Worm (Caenorhabditis elegans): Measurements from ENCODE around the gene set-9.

set-9 gene

ce11 chrIV:4359653-4360052 lies 52.0 kb downstream of the set-9 start, which contains the start of gene F55F10.3:
Gene F55F10.3, plus strand, starts transcription at chrIV:4359953.
- TF ChIP-seq ama-1 (optimal IDR thresholded peaks at IDR 0.05), result no peak
- no peak for TF ChIP-seq pqm-1 (tag; optimal IDR thresholded peaks at IDR 0.05)
- TF ChIP-seq jun-1 (tag; optimal IDR thresholded peaks at IDR 0.05), result no peak
- TF ChIP-seq nhr-11 (tag; optimal IDR thresholded peaks at IDR 0.05), result no peak
- TF ChIP-seq pha-4 (tag; optimal IDR thresholded peaks at IDR 0.05), result no peak
- no peak for TF ChIP-seq skn-1 (tag; optimal IDR thresholded peaks at IDR 0.05)
- no peak for TF ChIP-seq fos-1 (tag; optimal IDR thresholded peaks at IDR 0.05)
- TF ChIP-seq ceh-16 (tag; optimal IDR thresholded peaks at IDR 0.05), result no peak
- TF ChIP-seq daf-12 (tag; optimal IDR thresholded peaks at IDR 0.05), result no peak

ce11 chrIV:4360497-4360896 lies 52.8 kb downstream of the set-9 start, which contains the start of gene F55F10.1:
Gene F55F10.1, plus strand, starts transcription at chrIV:4360837.
- peak; percentile 47 for TF ChIP-seq egl-5 (tag; optimal IDR thresholded peaks at IDR 0.05)
- TF ChIP-seq snpc-4 (tag; optimal IDR thresholded peaks at IDR 0.05), result no peak
- peak; percentile 25 for TF ChIP-seq nhr-25 (tag; optimal IDR thresholded peaks at IDR 0.05)
- peak; percentile 68 for TF ChIP-seq nhr-23 (tag; optimal IDR thresholded peaks at IDR 0.05)
- peak; percentile 10 for TF ChIP-seq R02D3.7 (tag; optimal IDR thresholded peaks at IDR 0.05)
- no peak for TF ChIP-seq nhr-76 (tag; optimal IDR thresholded peaks at IDR 0.05)
- peak; percentile 63 for TF ChIP-seq hmg-11 (tag; optimal IDR thresholded peaks at IDR 0.05)
- peak; percentile 71 for TF ChIP-seq lin-15B (tag; optimal IDR thresholded peaks at IDR 0.05)

All from whole organism, L3 larva.